Worm (Caenorhabditis elegans): ENCODE results near the gene ZK262.9.

ZK262.9 gene

DNA sequence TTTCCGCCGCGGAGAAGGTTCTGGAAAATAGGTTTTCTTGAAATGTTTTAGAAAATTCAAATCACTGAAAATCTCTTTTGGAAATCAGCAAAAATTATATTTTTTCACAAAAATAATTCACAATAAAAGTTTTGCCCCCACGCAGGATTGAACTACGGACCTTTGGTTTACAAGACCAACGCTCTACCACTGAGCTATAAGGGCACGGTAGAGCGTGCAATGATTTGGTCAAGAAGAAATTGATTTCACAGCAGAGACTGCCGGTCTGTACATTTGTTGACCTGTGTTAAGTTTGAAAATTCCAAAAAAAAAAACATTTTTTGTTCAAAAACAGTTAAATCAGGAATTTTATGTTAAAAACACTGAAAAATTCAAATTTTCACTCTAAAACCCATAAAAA is 27.2 kb upstream of the ZK262.9 start (continued):
- TF ChIP-seq snpc-1.1 (tag; optimal IDR thresholded peaks at IDR 0.05; ENCODE audit: insufficient read depth) (peak; percentile 44), dpl-1 (GFP tag; optimal IDR thresholded peaks at IDR 0.05) (no peak), pbrm-1 (GFP tag; IDR thresholded peaks at IDR 0.05) (no peak), snpc-3.4 (tag; optimal IDR thresholded peaks at IDR 0.05) (peak; percentile 45), rec-8 (tag; optimal IDR thresholded peaks at IDR 0.05) (peak in 1 of 2 experiments; percentile 33), Y79H2A.3 (GFP tag; conservative IDR thresholded peaks at IDR 0.05) (no peak; the same call in 1 of the 2 replicates), ztf-26 (tag; optimal IDR thresholded peaks at IDR 0.05) (no peak), nfyb-1 (GFP tag; IDR thresholded peaks at IDR 0.05) (no peak), B0019.2 (GFP tag; conservative IDR thresholded peaks at IDR 0.05) (no peak), die-1 (tag; optimal IDR thresholded peaks at IDR 0.05) (peak; percentile 67), lsy-27 (tag; optimal IDR thresholded peaks at IDR 0.05; ENCODE audit: borderline replicate concordance, insufficient read depth) (no peak), him-1 (tag; optimal IDR thresholded peaks at IDR 0.05) (peak; percentile 70), pha-4 (tag; optimal IDR thresholded peaks at IDR 0.05) (no peak), attf-5 (GFP tag; optimal IDR thresholded peaks at IDR 0.05) (peak; percentile 5), K11D2.4 (GFP tag; IDR thresholded peaks at IDR 0.05) (no peak), F10E7.11 (tag; optimal IDR thresholded peaks at IDR 0.05) (no peak), cebp-1 (GFP tag; IDR thresholded peaks at IDR 0.05) (no peak), cebp-1 (tag; optimal IDR thresholded peaks at IDR 0.05) (peak; percentile 47), ztf-25 (GFP tag; IDR thresholded peaks at IDR 0.05) (peak; percentile 81; the same call in 1 of the 2 replicates), mxl-1 (tag; optimal IDR thresholded peaks at IDR 0.05) (peak; percentile 70), let-607 (tag; optimal IDR thresholded peaks at IDR 0.05) (no peak), snpc-4 (GFP tag; optimal IDR thresholded peaks at IDR 0.05) (peak; percentile 60), snpc-4 (tag; optimal IDR thresholded peaks at IDR 0.05) (peak in 2 of 4 experiments; percentile 18 to 74), lin-35 (GFP tag; optimal IDR thresholded peaks at IDR 0.05) (peak in 1 of 3 experiments; percentile 56), rpc-1 (optimal IDR thresholded peaks at IDR 0.05) (peak; percentile 82), rpc-1 (tag; optimal IDR thresholded peaks at IDR 0.05) (peak; percentile 94), ekl-4 (GFP tag; IDR thresholded peaks at IDR 0.05) (peak; percentile 35; the same call in 1 of the 2 replicates), ceh-58 (GFP tag; IDR thresholded peaks at IDR 0.05) (no peak), lag-1 (GFP tag; IDR thresholded peaks at IDR 0.05) (no peak), ZK185.1 (tag; optimal IDR thresholded peaks at IDR 0.05; ENCODE audit: poor library complexity, severe bottlenecking) (no peak), F23B12.7 (tag; optimal IDR thresholded peaks at IDR 0.05; ENCODE audit: insufficient read depth) (peak; percentile 23), egrh-3 (GFP tag; IDR thresholded peaks at IDR 0.05) (no peak), F33H1.4 (GFP tag; IDR thresholded peaks at IDR 0.05) (no peak), unc-130 (GFP tag; optimal IDR thresholded peaks at IDR 0.05) (peak; percentile 16), ets-4 (GFP tag; optimal IDR thresholded peaks at IDR 0.05) (no peak), T07F8.4 (tag; optimal IDR thresholded peaks at IDR 0.05) (peak; percentile 1), B0261.1 (tag; optimal IDR thresholded peaks at IDR 0.05) (peak; percentile 85), mel-28 (tag; optimal IDR thresholded peaks at IDR 0.05; ENCODE audit: borderline replicate concordance) (no peak), K12H6.12 (tag; optimal IDR thresholded peaks at IDR 0.05) (no peak), D2030.7 (GFP tag; IDR thresholded peaks at IDR 0.05) (0 out of 2 replicates have a peak, but pooled peaks have one; percentile 26)

All from whole organism, young adult.